Worm (Caenorhabditis elegans) whole organism, early embryonic: ENCODE measurements around the gene col-185.

Source experiments
- F13C5.2 ChIP-seq: sonication (generic microtip); optimal IDR thresholded peaks from 2 replicates; lab custom pipeline; 2017; ENCODE audit warnings: mild to moderate bottlenecking, missing genetic modification characterization, inconsistent platforms, missing compliant biosample characterization
- ama-1 ChIP-seq: fragments of 150-350 bp; optimal IDR thresholded peaks from 2 replicates; lab custom pipeline; 2014
- ets-7 ChIP-seq: sonication (generic microtip); optimal IDR thresholded peaks from 2 replicates; lab custom pipeline; 2016; ENCODE audit warnings: missing genotype, missing genetic modification characterization, missing compliant biosample characterization
- flt-1 ChIP-seq: fragments of 200-800 bp; sonication (Bioruptor generic); IDR thresholded peaks from 2 replicates; pipeline ENCODE4 v1.3.6; 2022; ENCODE audit warnings: missing genetic modification characterization, missing compliant biosample characterization
- pes-1 ChIP-seq: fragments of 200-800 bp; sonication (Bioruptor generic); IDR thresholded peaks from 2 replicates; pipeline ENCODE4 v1.3.6; 2022; ENCODE audit warnings: missing genetic modification reagents, missing genetic modification characterization, missing compliant biosample characterization
- sea-1 ChIP-seq: fragments of 200-800 bp; sonication (Bioruptor generic); conservative IDR thresholded peaks from 2 replicates; pipeline ENCODE4 v1.3.6; 2022; ENCODE audit warnings: missing genetic modification characterization, missing compliant biosample characterization

ce11 chrX:13484813-13485212, 26.1 kb downstream of the col-185 start, which contains the start of gene srd-51:
- no peak for TF ChIP-seq sea-1 (GFP tag; lab: Robert Waterston, UW)
- TF ChIP-seq pes-1 (GFP tag; lab: Robert Waterston, UW), result no peak
- no peak for TF ChIP-seq ama-1 (lab: Kevin White, UChicago)
- no peak for TF ChIP-seq ets-7
- TF ChIP-seq flt-1 (GFP tag; lab: Robert Waterston, UW), result no peak
- TF ChIP-seq F13C5.2 (tag; lab: Kevin White, UChicago), result no peak
